Worm (Caenorhabditis elegans): Measurements from ENCODE around the gene appg-1.
A peak's percentile ranks its signal among the peaks of the same experiment; 100 is the strongest.

Gene appg-1

DNA sequence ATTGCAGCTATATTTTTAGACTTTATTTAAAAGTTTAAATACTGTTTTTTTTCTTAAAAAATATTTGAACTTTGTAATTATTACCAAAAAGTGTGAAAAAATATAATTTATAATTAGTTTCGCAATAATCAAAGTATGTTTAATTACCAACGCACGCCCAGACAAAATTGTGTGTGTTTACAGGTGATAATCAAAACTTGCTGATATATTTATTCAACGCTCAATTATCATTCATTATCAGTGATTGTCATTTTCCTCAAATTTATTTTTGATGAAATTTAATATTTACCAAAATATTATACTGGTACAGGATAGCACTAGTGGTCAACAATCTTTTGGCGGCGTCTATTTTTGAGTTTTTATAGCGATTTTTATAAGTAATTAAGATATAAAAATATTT, 47.2 kb downstream of the appg-1 start:
- TF ChIP-seq pqm-1 (tag; optimal IDR thresholded peaks at IDR 0.05): peak; percentile 16
- no peak for TF ChIP-seq nhr-12 (tag; optimal IDR thresholded peaks at IDR 0.05)
- TF ChIP-seq nhr-23 (tag; optimal IDR thresholded peaks at IDR 0.05): no peak
- peak; percentile 67 for TF ChIP-seq pha-4 (tag; optimal IDR thresholded peaks at IDR 0.05)
- no peak for TF ChIP-seq ceh-82 (tag; optimal IDR thresholded peaks at IDR 0.05)
- peak; percentile 61 for TF ChIP-seq elt-2 (tag; optimal IDR thresholded peaks at IDR 0.05)

DNA sequence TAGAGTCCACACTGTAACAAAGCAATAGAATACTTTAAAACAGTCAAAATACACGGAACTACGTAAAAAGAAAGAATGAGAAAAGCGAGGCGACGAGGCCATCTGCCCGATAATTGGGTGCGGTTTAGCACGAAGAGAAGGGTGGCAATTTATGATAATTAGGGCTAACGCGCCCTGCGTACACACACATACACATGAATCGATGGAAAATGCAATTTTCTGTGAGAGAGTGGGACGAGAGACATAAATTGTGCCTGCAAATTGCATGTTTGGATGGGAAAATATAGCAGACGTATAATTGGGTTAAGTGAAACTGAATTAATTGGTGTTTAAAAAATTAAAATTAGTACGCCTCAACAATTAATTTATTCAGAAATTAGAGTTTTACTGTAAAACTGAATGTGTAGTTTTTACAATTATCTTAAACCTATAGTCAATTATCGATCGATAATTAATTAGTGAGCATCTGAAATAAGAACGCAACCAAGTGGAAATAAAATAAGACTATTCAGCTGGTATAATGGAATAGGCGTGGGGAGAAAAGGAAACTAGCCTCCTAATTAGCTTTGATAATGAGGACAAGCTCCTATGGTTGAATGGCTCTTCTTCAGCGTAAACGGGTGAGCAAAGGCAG, 47.8 kb downstream of the appg-1 start:
- TF ChIP-seq nhr-12 (tag; optimal IDR thresholded peaks at IDR 0.05) (no peak), egl-5 (tag; optimal IDR thresholded peaks at IDR 0.05) (peak; percentile 61), lin-39 (tag; optimal IDR thresholded peaks at IDR 0.05) (peak; percentile 17)

DNA sequence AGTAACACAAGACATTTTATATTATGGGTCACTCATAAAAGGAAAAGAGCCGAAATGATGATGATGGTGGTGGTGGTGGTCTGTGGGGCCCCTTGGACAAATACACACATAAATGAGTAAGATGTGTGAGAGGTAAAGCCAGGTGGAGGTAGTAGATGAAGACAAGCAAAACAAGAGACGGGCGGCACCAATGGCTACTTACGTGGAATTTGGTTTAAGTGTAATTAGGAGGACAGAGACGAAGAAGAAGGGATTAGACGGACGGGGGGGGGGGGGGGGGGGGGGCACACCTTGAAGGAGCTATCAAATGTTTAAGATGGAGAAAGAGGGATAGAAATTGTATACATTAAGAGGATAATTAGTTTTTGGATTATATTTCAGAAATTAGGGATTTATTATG, 48.9 kb downstream of the appg-1 start:
- TF ChIP-seq egl-5 (tag; optimal IDR thresholded peaks at IDR 0.05) (no peak), ceh-82 (tag; optimal IDR thresholded peaks at IDR 0.05) (no peak), ztf-4 (tag; optimal IDR thresholded peaks at IDR 0.05) (no peak), pha-4 (tag; optimal IDR thresholded peaks at IDR 0.05) (peak; percentile 5), nhr-43 (tag; optimal IDR thresholded peaks at IDR 0.05; ENCODE audit: poor library complexity, severe bottlenecking) (no peak), ZK546.5 (tag; optimal IDR thresholded peaks at IDR 0.05) (no peak), ceh-9 (tag; optimal IDR thresholded peaks at IDR 0.05) (no peak)

DNA sequence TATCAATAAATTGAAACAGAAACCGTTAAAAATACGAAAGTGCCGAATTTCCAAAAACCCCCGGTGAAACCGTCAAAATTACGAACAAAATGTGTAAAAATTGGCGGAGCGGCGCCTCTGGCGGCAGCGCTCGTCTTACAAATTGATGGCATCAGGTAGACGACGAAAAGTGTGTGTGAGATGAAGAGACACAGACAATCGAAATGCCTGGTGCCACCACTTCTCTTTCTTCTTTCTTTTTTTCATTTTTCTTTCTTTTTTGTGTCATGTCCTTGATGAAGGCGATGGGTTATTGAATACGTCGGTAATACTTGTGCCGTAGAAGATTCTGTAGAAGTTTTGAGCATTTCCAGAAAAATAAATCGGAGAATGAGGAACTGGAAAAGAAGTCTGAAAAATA, 52.1 kb downstream of the appg-1 start:
- no peak for TF ChIP-seq ceh-82 (tag; optimal IDR thresholded peaks at IDR 0.05)
- no peak for TF ChIP-seq nhr-76 (tag; optimal IDR thresholded peaks at IDR 0.05)
- peak; percentile 5 for TF ChIP-seq nhr-25 (tag; optimal IDR thresholded peaks at IDR 0.05)
- TF ChIP-seq ceh-16 (tag; optimal IDR thresholded peaks at IDR 0.05): no peak
- no peak for TF ChIP-seq ZK546.5 (tag; optimal IDR thresholded peaks at IDR 0.05)
- no peak for TF ChIP-seq skn-1 (tag; optimal IDR thresholded peaks at IDR 0.05)
- no peak for TF ChIP-seq egl-5 (tag; optimal IDR thresholded peaks at IDR 0.05)
- TF ChIP-seq lin-39 (tag; optimal IDR thresholded peaks at IDR 0.05): no peak
- TF ChIP-seq nfya-1 (tag; optimal IDR thresholded peaks at IDR 0.05; ENCODE audit: insufficient read depth): peak; percentile 19
- TF ChIP-seq nhr-23 (tag; optimal IDR thresholded peaks at IDR 0.05): no peak
- no peak for TF ChIP-seq daf-12 (tag; optimal IDR thresholded peaks at IDR 0.05)
- no peak for TF ChIP-seq snpc-4 (tag; optimal IDR thresholded peaks at IDR 0.05)
- no peak for TF ChIP-seq nhr-237 (tag; optimal IDR thresholded peaks at IDR 0.05)
- no peak for TF ChIP-seq ceh-9 (tag; optimal IDR thresholded peaks at IDR 0.05)
- no peak for TF ChIP-seq nhr-28 (tag; optimal IDR thresholded peaks at IDR 0.05)

DNA sequence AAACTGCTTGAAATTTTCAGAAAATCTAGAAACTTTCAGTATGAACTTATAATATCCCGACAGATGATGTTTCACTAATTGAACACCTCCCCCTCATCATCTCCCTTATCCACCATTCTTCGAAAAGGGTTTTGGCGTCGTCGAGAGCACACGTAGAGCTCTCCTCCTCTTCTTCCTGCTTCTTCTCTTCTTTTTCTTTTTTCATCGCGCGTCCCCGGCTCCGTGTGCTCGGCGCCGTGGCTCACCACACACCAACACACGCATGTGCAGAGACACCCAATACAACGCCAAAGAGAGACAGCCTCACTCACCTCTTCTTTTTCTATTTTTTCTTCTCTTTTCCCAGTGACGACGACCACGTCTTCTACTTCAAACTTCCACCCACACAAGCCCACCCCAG, 53.7 kb downstream of the appg-1 start:
- TF ChIP-seq nfya-1 (tag; optimal IDR thresholded peaks at IDR 0.05; ENCODE audit: insufficient read depth) (no peak), lin-15B (tag; optimal IDR thresholded peaks at IDR 0.05) (no peak), ceh-9 (tag; optimal IDR thresholded peaks at IDR 0.05) (no peak), tbx-2 (tag; optimal IDR thresholded peaks at IDR 0.05) (no peak), ceh-82 (tag; optimal IDR thresholded peaks at IDR 0.05) (no peak), ceh-16 (tag; optimal IDR thresholded peaks at IDR 0.05) (no peak), nhr-67 (tag; optimal IDR thresholded peaks at IDR 0.05) (no peak)

DNA sequence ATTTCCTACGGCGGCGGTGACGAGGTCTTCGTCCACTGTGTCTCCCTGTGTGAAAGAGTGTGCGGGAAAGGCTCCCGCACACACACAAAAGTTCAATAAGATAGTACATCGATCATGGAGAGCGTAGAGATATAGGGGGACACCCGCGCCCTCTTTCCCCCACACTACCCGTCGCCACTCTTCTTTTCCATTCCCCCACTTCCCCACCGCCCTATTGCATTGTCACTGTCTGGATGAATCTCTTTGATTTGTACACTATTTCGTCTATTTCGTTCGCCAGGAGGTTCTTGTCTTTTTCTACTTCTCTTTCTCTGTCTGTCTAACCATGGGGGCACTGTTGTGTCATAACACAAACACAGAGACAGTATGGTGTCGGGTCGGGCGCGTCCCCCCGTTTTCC, 56.4 kb downstream of the appg-1 start:
- TF ChIP-seq lsy-12 (tag; optimal IDR thresholded peaks at IDR 0.05) (peak; percentile 45), snpc-4 (tag; optimal IDR thresholded peaks at IDR 0.05) (peak; percentile 2), nhr-237 (tag; optimal IDR thresholded peaks at IDR 0.05) (no peak), lin-39 (tag; optimal IDR thresholded peaks at IDR 0.05) (no peak), nhr-43 (tag; optimal IDR thresholded peaks at IDR 0.05; ENCODE audit: poor library complexity, severe bottlenecking) (peak; percentile 27), nfya-1 (tag; optimal IDR thresholded peaks at IDR 0.05; ENCODE audit: insufficient read depth) (peak; percentile 30), mml-1 (tag; optimal IDR thresholded peaks at IDR 0.05) (no peak), nhr-25 (tag; optimal IDR thresholded peaks at IDR 0.05) (peak; percentile 74), nhr-76 (tag; optimal IDR thresholded peaks at IDR 0.05) (no peak), elt-2 (tag; optimal IDR thresholded peaks at IDR 0.05) (peak; percentile 57), fos-1 (tag; optimal IDR thresholded peaks at IDR 0.05) (peak; percentile 8), egl-5 (tag; optimal IDR thresholded peaks at IDR 0.05) (no peak), hmg-11 (tag; optimal IDR thresholded peaks at IDR 0.05) (peak; percentile 79), nhr-11 (tag; optimal IDR thresholded peaks at IDR 0.05) (no peak), egl-27 (tag; optimal IDR thresholded peaks at IDR 0.05) (no peak), ceh-9 (tag; optimal IDR thresholded peaks at IDR 0.05) (no peak), pqm-1 (tag; optimal IDR thresholded peaks at IDR 0.05) (peak; percentile 33), ceh-82 (tag; optimal IDR thresholded peaks at IDR 0.05) (no peak), eor-1 (tag; optimal IDR thresholded peaks at IDR 0.05) (no peak), ceh-16 (tag; optimal IDR thresholded peaks at IDR 0.05) (no peak), lin-15B (tag; optimal IDR thresholded peaks at IDR 0.05) (peak; percentile 24), pha-4 (tag; optimal IDR thresholded peaks at IDR 0.05) (peak; percentile 85), R02D3.7 (tag; optimal IDR thresholded peaks at IDR 0.05) (peak; percentile 16), skn-1 (tag; optimal IDR thresholded peaks at IDR 0.05) (no peak), sea-2 (GFP tag; optimal IDR thresholded peaks at IDR 0.05) (no peak), jun-1 (tag; optimal IDR thresholded peaks at IDR 0.05) (peak; percentile 66), ceh-28 (tag; optimal IDR thresholded peaks at IDR 0.05) (peak; percentile 41), nhr-23 (tag; optimal IDR thresholded peaks at IDR 0.05) (peak; percentile 76)
